Fruit fly (Drosophila melanogaster) whole organism, wandering third instar larva: ENCODE data around the gene CG13045.

ENCODE experiments used
- Jra ChIP-seq: sonication (Bioruptor generic); optimal IDR thresholded peaks from 2 replicates; lab custom pipeline; 2016; ENCODE audit warnings: missing biosample characterization, missing genetic modification characterization
- brk ChIP-seq: fragments of 200-800 bp; sonication (Bioruptor generic); optimal IDR thresholded peaks from 2 replicates; lab custom pipeline; 2016; ENCODE audit warnings: missing biosample characterization, mild to moderate bottlenecking, missing genetic modification characterization
- h ChIP-seq: fragments of 200-800 bp; sonication (Bioruptor generic); optimal IDR thresholded peaks from 3 replicates; lab custom pipeline; 2016; ENCODE audit warnings: missing biosample characterization, mild to moderate bottlenecking, missing genetic modification characterization
- jim ChIP-seq: fragments of 175-275, 200-325 bp; sonication (Bioruptor generic); optimal IDR thresholded peaks from 2 replicates; lab custom pipeline; 2016; ENCODE audit warnings: missing biosample characterization, mild to moderate bottlenecking, missing genetic modification characterization

DNA sequence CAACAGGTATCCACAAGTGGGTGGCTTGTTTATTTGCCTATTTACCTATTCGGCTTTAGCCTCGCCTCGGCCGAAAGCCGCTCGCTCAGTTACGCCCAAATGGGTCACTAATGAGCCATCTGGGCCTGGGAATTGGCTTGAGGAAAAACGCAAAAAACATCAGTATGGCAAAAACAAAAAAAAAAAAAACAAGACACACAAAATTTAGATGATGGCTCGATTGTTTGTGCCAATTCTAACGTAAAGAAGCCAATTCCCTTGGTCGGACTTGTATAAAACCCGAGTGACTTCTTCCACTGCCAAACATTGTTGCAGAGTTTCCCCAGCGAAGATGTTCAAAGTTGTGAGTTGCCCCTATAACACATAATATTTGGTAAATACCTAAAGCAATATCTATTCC, 10.4 kb upstream of the CG13045 start, which contains the start of gene CG4982:
- no peak for TF ChIP-seq jim (GFP tag; lab: Kevin White, UChicago)
- no peak for TF ChIP-seq brk
- no peak for TF ChIP-seq h
- TF ChIP-seq Jra (GFP tag; lab: Kevin White, UChicago), result no peak
